Worm (Caenorhabditis elegans): ENCODE measurements around the gene ztf-9.

ztf-9 gene

DNA sequence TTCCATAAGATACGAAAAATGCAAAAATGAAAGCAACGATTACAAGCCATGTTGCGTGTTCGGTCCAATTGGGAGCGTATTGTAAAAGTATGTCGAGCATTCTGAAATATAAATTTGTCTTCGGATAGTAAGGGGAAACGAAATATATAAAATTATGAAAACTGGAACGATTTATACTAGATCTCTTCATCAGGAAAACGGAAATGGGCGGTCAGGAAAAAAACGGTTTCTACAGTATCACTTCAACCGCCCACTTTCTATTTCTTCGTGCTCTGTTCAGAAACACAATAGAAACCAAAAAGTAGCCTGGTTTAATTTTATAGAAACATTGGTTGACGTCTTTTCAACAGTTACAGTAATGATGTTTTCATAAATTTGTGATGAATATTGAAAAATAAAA lies 30.4 kb downstream of the ztf-9 start, which contains the start of gene pitr-4:
TSS of gene pitr-4 (minus strand) at position 101 of the 400 bp plus-strand sequence.
- no peak for TF ChIP-seq pat-9 (tag; optimal IDR thresholded peaks at IDR 0.05)
- TF ChIP-seq madf-2 (tag; optimal IDR thresholded peaks at IDR 0.05), result no peak
- no peak for TF ChIP-seq pha-2 (tag; optimal IDR thresholded peaks at IDR 0.05)

ce11 chrV:9654154-9654805 lies 37.7 kb downstream of the ztf-9 start, which contains the start of gene cyp-29A4:
cyp-29A4 (plus strand) TSS chrV:9654755.
- TF ChIP-seq fkh-6 (tag; optimal IDR thresholded peaks at IDR 0.05) (no peak), ceh-30 (tag; optimal IDR thresholded peaks at IDR 0.05) (no peak), eyg-1 (tag; optimal IDR thresholded peaks at IDR 0.05) (no peak), zip-5 (tag; optimal IDR thresholded peaks at IDR 0.05) (no peak), ref-2 (tag; optimal IDR thresholded peaks at IDR 0.05) (no peak), pha-2 (tag; optimal IDR thresholded peaks at IDR 0.05) (no peak), hlh-13 (GFP tag; optimal IDR thresholded peaks at IDR 0.05) (no peak), unc-3 (GFP tag; conservative IDR thresholded peaks at IDR 0.05) (no peak), unc-3 (tag; optimal IDR thresholded peaks at IDR 0.05) (no peak), ceh-48 (tag; optimal IDR thresholded peaks at IDR 0.05) (no peak), syd-9 (tag; optimal IDR thresholded peaks at IDR 0.05) (no peak), pros-1 (tag; optimal IDR thresholded peaks at IDR 0.05) (no peak), dve-1 (tag; optimal IDR thresholded peaks at IDR 0.05) (no peak), dmd-4 (tag; optimal IDR thresholded peaks at IDR 0.05; ENCODE audit: borderline replicate concordance) (no peak), unc-86 (tag; optimal IDR thresholded peaks at IDR 0.05) (no peak), ceh-45 (GFP tag; IDR thresholded peaks at IDR 0.05) (no peak), K02D7.2 (tag; optimal IDR thresholded peaks at IDR 0.05) (no peak), mec-3 (tag; optimal IDR thresholded peaks at IDR 0.05; ENCODE audit: borderline replicate concordance) (no peak)

- TF ChIP-seq ceh-31 (tag; optimal IDR thresholded peaks at IDR 0.05) (no peak), pat-9 (tag; optimal IDR thresholded peaks at IDR 0.05) (no peak), dmd-4 (tag; optimal IDR thresholded peaks at IDR 0.05; ENCODE audit: borderline replicate concordance) (no peak), sdc-2 (tag; optimal IDR thresholded peaks at IDR 0.05) (no peak), K02D7.2 (tag; optimal IDR thresholded peaks at IDR 0.05) (no peak), C08G9.2 (tag; optimal IDR thresholded peaks at IDR 0.05) (no peak), ceh-2 (tag; optimal IDR thresholded peaks at IDR 0.05) (no peak), fkh-6 (tag; optimal IDR thresholded peaks at IDR 0.05) (no peak), odd-2 (tag; optimal IDR thresholded peaks at IDR 0.05) (no peak), elt-4 (tag; optimal IDR thresholded peaks at IDR 0.05) (no peak), tbx-2 (tag; optimal IDR thresholded peaks at IDR 0.05) (no peak), ztf-16 (tag; optimal IDR thresholded peaks at IDR 0.05) (no peak), ceh-48 (tag; optimal IDR thresholded peaks at IDR 0.05) (no peak)
These were observed 40.7 kb downstream of the ztf-9 start, which contains the start of gene T06E4.21 for ce11 chrV:9651294-9651693. T06E4.21 (plus strand) TSS chrV:9651594.

DNA sequence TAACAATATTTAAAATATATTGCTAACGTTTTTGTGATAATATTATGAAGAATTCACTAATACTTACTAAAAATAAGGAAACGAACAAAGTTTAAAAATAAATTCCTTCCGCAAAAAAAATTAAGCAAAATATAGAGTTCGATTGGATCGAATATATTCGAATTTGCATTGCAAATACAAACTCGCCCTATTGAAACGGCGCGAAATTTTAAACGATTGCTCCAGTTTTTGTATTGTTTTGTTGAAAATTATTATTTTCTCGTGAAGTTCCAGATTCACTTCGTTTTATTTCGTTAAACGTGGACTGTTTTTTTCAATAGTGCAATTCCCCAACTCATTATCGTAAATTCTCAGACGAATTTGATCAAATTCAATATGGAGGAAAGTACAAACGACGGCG lies 46.5 kb downstream of the ztf-9 start, which contains the start of the genes atl-1 and hcp-2:
TSS of gene atl-1 (minus strand) at position 89 of the 400 bp plus-strand sequence.
TSS of gene hcp-2 (plus strand) at position 353 of the 400 bp plus-strand sequence.
- TF ChIP-seq unc-55 (GFP tag; optimal IDR thresholded peaks at IDR 0.05) (no peak), K09A11.1 (tag; optimal IDR thresholded peaks at IDR 0.05; ENCODE audit: insufficient read depth) (no peak), sox-2 (GFP tag; IDR thresholded peaks at IDR 0.05) (no peak), tbx-7 (tag; optimal IDR thresholded peaks at IDR 0.05) (no peak), F13H6.1 (tag; optimal IDR thresholded peaks at IDR 0.05) (no peak), ets-4 (tag; optimal IDR thresholded peaks at IDR 0.05) (no peak), ceh-31 (tag; optimal IDR thresholded peaks at IDR 0.05) (no peak), pag-3 (tag; optimal IDR thresholded peaks at IDR 0.05; ENCODE audit: borderline replicate concordance) (no peak), dve-1 (tag; optimal IDR thresholded peaks at IDR 0.05) (no peak), ceh-22 (tag; optimal IDR thresholded peaks at IDR 0.05) (no peak), ahr-1 (tag; optimal IDR thresholded peaks at IDR 0.05) (no peak), K02D7.2 (tag; optimal IDR thresholded peaks at IDR 0.05) (no peak), lim-6 (tag; optimal IDR thresholded peaks at IDR 0.05) (no peak), ceh-19 (GFP tag; optimal IDR thresholded peaks at IDR 0.05) (no peak), che-1 (tag; optimal IDR thresholded peaks at IDR 0.05) (no peak), T23F11.4 (GFP tag; optimal IDR thresholded peaks at IDR 0.05) (no peak), fkh-6 (tag; optimal IDR thresholded peaks at IDR 0.05) (no peak), elt-2 (tag; optimal IDR thresholded peaks at IDR 0.05) (no peak), ceh-2 (tag; optimal IDR thresholded peaks at IDR 0.05) (no peak), fkh-10 (GFP tag; optimal IDR thresholded peaks at IDR 0.05) (no peak)

All from whole organism, late embryonic.